Fruit fly (Drosophila melanogaster) whole organism, wandering third instar larva: ENCODE results near the gene CG7218.

Experiments
- CG32264 ChIP-seq: fragments of 200-800 bp; sonication (Bioruptor generic); optimal IDR thresholded peaks from 2 replicates; lab custom pipeline; 2016; ENCODE audit warnings: missing biosample characterization, missing genetic modification characterization
- CG9705 ChIP-seq: fragments of 200-800 bp; sonication (Bioruptor generic); optimal IDR thresholded peaks from 2 replicates; lab custom pipeline; 2018; ENCODE audit warnings: missing biosample characterization, mild to moderate bottlenecking, missing genetic modification characterization
- CrebA ChIP-seq: fragments of 200-800 bp; sonication (Bioruptor generic); optimal IDR thresholded peaks from 2 replicates; lab custom pipeline; 2016; ENCODE audit warnings: missing biosample characterization, mild to moderate bottlenecking, missing genetic modification characterization, borderline replicate concordance
- Dfd ChIP-seq: fragments of >200 bp; optimal IDR thresholded peaks from 2 replicates; lab custom pipeline; 2017; ENCODE audit warnings: missing biosample characterization, missing genetic modification characterization
- Dif ChIP-seq: fragments of 200-275, 200-300 bp; sonication (Bioruptor generic); optimal IDR thresholded peaks from 2 replicates; lab custom pipeline; 2018; ENCODE audit warnings: missing biosample characterization, missing genetic modification characterization; ENCODE audit not compliant: partially characterized antibody
- GATAd ChIP-seq: sonication (Bioruptor generic); optimal IDR thresholded peaks from 2 replicates; lab custom pipeline; 2016; ENCODE audit warnings: missing biosample characterization, missing genetic modification characterization
- HLH106 ChIP-seq: fragments of 200-800 bp; optimal IDR thresholded peaks from 3 replicates; lab custom pipeline; 2019; ENCODE audit warnings: missing biosample characterization, mild to moderate bottlenecking, missing genetic modification characterization, moderate library complexity
- Hr83 ChIP-seq: fragments of 200-300 bp; sonication (Bioruptor generic); optimal IDR thresholded peaks from 2 replicates; lab custom pipeline; 2016; ENCODE audit warnings: missing biosample characterization, mild to moderate bottlenecking, missing genetic modification characterization, moderate library complexity; ENCODE audit not compliant: poor library complexity, severe bottlenecking
- Jra ChIP-seq: sonication (Bioruptor generic); optimal IDR thresholded peaks from 2 replicates; lab custom pipeline; 2016; ENCODE audit warnings: missing biosample characterization, missing genetic modification characterization
- N ChIP-seq: fragments of >200 bp; optimal IDR thresholded peaks from 2 replicates; lab custom pipeline; 2018; ENCODE audit warnings: missing biosample characterization, missing external identifiers, missing genetic modification characterization
- OdsH ChIP-seq: fragments of 200-800 bp; sonication (Bioruptor generic); optimal IDR thresholded peaks from 2 replicates; lab custom pipeline; 2016; ENCODE audit warnings: missing biosample characterization, mild to moderate bottlenecking, missing genetic modification characterization
- Rel ChIP-seq, 2 experiments: fragments of 200-800 bp; sonication (Bioruptor generic) in 1 of 2; optimal IDR thresholded peaks; 2 replicates in 1 of 2; 3 replicates in 1 of 2; lab custom pipeline; 2016 to 2019; ENCODE audit warnings: mild to moderate bottlenecking in 2 of 2, missing biosample characterization in 2 of 2, missing genetic modification characterization in 2 of 2, moderate library complexity in 1 of 2
- Sp1 ChIP-seq: fragments of 200-800 bp; sonication (Bioruptor generic); optimal IDR thresholded peaks from 3 replicates; lab custom pipeline; 2019; ENCODE audit warnings: missing biosample characterization, mild to moderate bottlenecking, missing genetic modification characterization, moderate library complexity
- br ChIP-seq: fragments of 200-800 bp; sonication (Bioruptor generic); optimal IDR thresholded peaks from 2 replicates; lab custom pipeline; 2016; ENCODE audit warnings: missing biosample characterization, missing genetic modification characterization
- brk ChIP-seq: fragments of 200-800 bp; sonication (Bioruptor generic); optimal IDR thresholded peaks from 2 replicates; lab custom pipeline; 2016; ENCODE audit warnings: missing biosample characterization, mild to moderate bottlenecking, missing genetic modification characterization
- dl ChIP-seq, 2 experiments: fragments of 175-275, 200-275 bp in 1 of 2; fragments of 200-275 bp in 1 of 2; sonication (Bioruptor generic); optimal IDR thresholded peaks; lab custom pipeline; 2018; ENCODE audit warnings: mild to moderate bottlenecking in 2 of 2, missing biosample characterization in 2 of 2, missing genetic modification characterization in 2 of 2, moderate library complexity in 2 of 2; ENCODE audit not compliant: partially characterized antibody in 2 of 2, insufficient read depth in 1 of 2
- dmrt93B ChIP-seq: fragments of 200-800 bp; sonication (Bioruptor generic); optimal IDR thresholded peaks from 2 replicates; lab custom pipeline; 2018; ENCODE audit warnings: missing biosample characterization, mild to moderate bottlenecking, missing genetic modification characterization
- dsf ChIP-seq: sonication (Bioruptor generic); optimal IDR thresholded peaks from 2 replicates; lab custom pipeline; 2016; ENCODE audit warnings: missing biosample characterization, missing genetic modification characterization, borderline replicate concordance
- ey ChIP-seq: fragments of 200-800 bp; sonication (Bioruptor generic); optimal IDR thresholded peaks from 2 replicates; lab custom pipeline; 2016; ENCODE audit warnings: missing biosample characterization, missing genetic modification characterization
- foxo ChIP-seq, 2 experiments: fragments of 200-800 bp; sonication (Bioruptor generic); optimal IDR thresholded peaks; 2 replicates in 1 of 2; 3 replicates in 1 of 2; lab custom pipeline; 2016 to 2017; ENCODE audit warnings: missing biosample characterization in 2 of 2, missing genetic modification characterization in 2 of 2
- fru ChIP-seq: fragments of 200-800 bp; sonication (Bioruptor generic); optimal IDR thresholded peaks from 3 replicates; lab custom pipeline; 2016; ENCODE audit warnings: missing biosample characterization, mild to moderate bottlenecking, missing genetic modification characterization
- h ChIP-seq: fragments of 200-800 bp; sonication (Bioruptor generic); optimal IDR thresholded peaks from 3 replicates; lab custom pipeline; 2016; ENCODE audit warnings: missing biosample characterization, mild to moderate bottlenecking, missing genetic modification characterization
- jim ChIP-seq: fragments of 175-275, 200-325 bp; sonication (Bioruptor generic); optimal IDR thresholded peaks from 2 replicates; lab custom pipeline; 2016; ENCODE audit warnings: missing biosample characterization, mild to moderate bottlenecking, missing genetic modification characterization
- lola ChIP-seq: fragments of >200 bp; optimal IDR thresholded peaks from 2 replicates; lab custom pipeline; 2017; ENCODE audit warnings: missing biosample characterization, missing genetic modification characterization
- psq ChIP-seq: fragments of 200-800 bp; sonication (Bioruptor generic); optimal IDR thresholded peaks from 3 replicates; lab custom pipeline; 2017; ENCODE audit warnings: missing biosample characterization, mild to moderate bottlenecking, missing genetic modification characterization, moderate library complexity
- rgr ChIP-seq: fragments of 200-800 bp; sonication (Bioruptor generic); optimal IDR thresholded peaks from 3 replicates; lab custom pipeline; 2016; ENCODE audit warnings: missing biosample characterization, mild to moderate bottlenecking, missing genetic modification characterization
- sage ChIP-seq: fragments of 200-800 bp; sonication (Bioruptor generic); optimal IDR thresholded peaks from 2 replicates; lab custom pipeline; 2016; ENCODE audit warnings: missing biosample characterization, mild to moderate bottlenecking, missing genetic modification characterization
- sv ChIP-seq: fragments of 200-800 bp; sonication (Bioruptor generic); optimal IDR thresholded peaks from 3 replicates; lab custom pipeline; 2016; ENCODE audit warnings: missing biosample characterization, missing genetic modification characterization
- tai ChIP-seq: sonication (Bioruptor generic); optimal IDR thresholded peaks from 2 replicates; lab custom pipeline; 2016; ENCODE audit warnings: missing biosample characterization, missing genetic modification characterization
- usp ChIP-seq: fragments of >200 bp; optimal IDR thresholded peaks from 2 replicates; lab custom pipeline; 2017; ENCODE audit warnings: missing biosample characterization, missing genetic modification characterization
- woc ChIP-seq: sonication (Bioruptor generic); optimal IDR thresholded peaks from 2 replicates; lab custom pipeline; 2016; ENCODE audit warnings: missing biosample characterization, mild to moderate bottlenecking, missing genetic modification characterization

CG7218 gene

DNA sequence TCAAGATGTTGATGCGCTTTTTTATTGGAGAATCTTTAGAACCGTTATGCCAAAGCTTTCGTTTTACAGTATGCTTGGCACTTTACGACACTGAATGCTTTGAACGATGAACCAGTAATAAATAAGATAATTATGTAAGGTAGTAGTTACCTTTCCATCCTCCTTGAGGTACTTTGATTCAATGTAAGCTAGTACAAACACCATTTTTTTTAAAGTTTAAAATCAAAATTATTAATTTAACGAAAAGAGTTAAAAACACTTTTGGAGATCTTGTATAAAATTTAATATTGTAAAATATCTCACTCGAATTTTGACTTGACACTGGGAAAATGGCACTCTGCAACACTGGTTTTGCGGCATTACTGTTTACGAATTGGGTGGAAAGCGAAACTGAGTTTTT, 21.2 kb upstream of the CG7218 start, which contains the start of the genes Arp5 and CG7208:
TSS of gene Arp5 (plus strand) at position 114 of the 400 bp plus-strand sequence.
TSS of gene CG7208 (minus strand) at position 331 of the 400 bp plus-strand sequence.
- TF ChIP-seq psq (GFP tag; lab: Kevin White, UChicago) (peak; percentile 97), CG9705 (GFP tag; lab: Kevin White, UChicago) (peak; percentile 47), sv (GFP tag; lab: Kevin White, UChicago) (peak; percentile 57), br (GFP tag; lab: Kevin White, UChicago) (peak; percentile 56), Hr83 (peak; percentile 3), OdsH (GFP tag; lab: Kevin White, UChicago) (peak; percentile 76), CrebA (GFP tag; lab: Kevin White, UChicago) (no peak), woc (GFP tag; lab: Kevin White, UChicago) (no peak), rgr (GFP tag; lab: Kevin White, UChicago) (peak; percentile 81), dmrt93B (GFP tag; lab: Kevin White, UChicago) (no peak), ey (GFP tag; lab: Kevin White, UChicago) (peak; percentile 74), h (GFP tag; lab: Kevin White, UChicago) (peak; percentile 92), lola (no peak), fru (GFP tag; lab: Kevin White, UChicago) (peak; percentile 70), usp (GFP tag; lab: Kevin White, UChicago) (no peak), sage (GFP tag; lab: Kevin White, UChicago) (no peak), tai (no peak), foxo (GFP tag; optimal IDR thresholded peaks at IDR 0.05; lab: Kevin White, UChicago) (peak in 1 of 2 experiments; percentile 77), dsf (peak; percentile 50), HLH106 (tag; lab: Kevin White, UChicago) (peak; percentile 70), GATAd (peak; percentile 44), Dif (no peak), Jra (GFP tag; lab: Kevin White, UChicago) (peak; percentile 65), Rel (GFP tag; optimal IDR thresholded peaks at IDR 0.05; lab: Kevin White, UChicago) (no peak), Rel (tag; optimal IDR thresholded peaks at IDR 0.05; lab: Kevin White, UChicago) (peak; percentile 24), Sp1 (peak; percentile 65)

DNA sequence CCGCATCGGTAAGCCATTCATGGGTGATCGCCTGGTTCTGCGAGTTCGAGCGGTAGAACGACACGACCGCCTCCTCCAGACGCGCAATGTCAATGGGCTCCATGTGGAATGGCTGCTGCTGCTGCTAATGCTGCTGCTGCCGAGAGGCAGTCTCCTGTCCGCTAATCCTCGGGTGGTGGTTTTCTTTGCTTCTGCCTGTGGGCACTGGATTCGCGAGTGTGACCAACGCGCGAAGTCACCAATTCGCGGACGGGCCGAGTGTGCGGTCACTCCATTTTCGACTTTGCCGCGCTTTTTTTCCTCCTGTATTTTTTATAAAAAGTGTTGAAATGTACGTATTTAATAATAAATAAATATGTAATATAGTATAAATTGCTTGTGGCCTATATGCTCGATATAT, 19.0 kb upstream of the CG7218 start, which contains the start of gene cdm:
TSS of gene cdm (minus strand) at position 236 of the 400 bp plus-strand sequence.
- TF ChIP-seq br (GFP tag; lab: Kevin White, UChicago) (no peak), Dif (peak; percentile 12)

dm6 chr3R:18171983-18172967, 8.1 kb upstream of the CG7218 start:
- peak; percentile 73 for TF ChIP-seq HLH106 (tag; lab: Kevin White, UChicago)
- peak; percentile 82 for TF ChIP-seq fru (GFP tag; lab: Kevin White, UChicago)
- TF ChIP-seq N (GFP tag; lab: Kevin White, UChicago), result no peak
- TF ChIP-seq sv (GFP tag; lab: Kevin White, UChicago), result peak; percentile 93
- TF ChIP-seq br (GFP tag; lab: Kevin White, UChicago), result peak; percentile 68
- TF ChIP-seq lola, result no peak
- TF ChIP-seq Dfd (GFP tag; lab: Kevin White, UChicago), result no peak
- TF ChIP-seq foxo (GFP tag; optimal IDR thresholded peaks at IDR 0.05; lab: Kevin White, UChicago), result peak in 1 of 2 experiments; percentile 77
- TF ChIP-seq psq (GFP tag; lab: Kevin White, UChicago), result no peak
- peak; percentile 51 for TF ChIP-seq dmrt93B (GFP tag; lab: Kevin White, UChicago)
- TF ChIP-seq dl (GFP tag; optimal IDR thresholded peaks at IDR 0.05; lab: Kevin White, UChicago; ENCODE audit: insufficient read depth in 1 of 2, partially characterized antibody in 2 of 2), result no peak
- no peak for TF ChIP-seq brk (GFP tag; lab: Kevin White, UChicago)
- TF ChIP-seq OdsH (GFP tag; lab: Kevin White, UChicago), result peak; percentile 78
- peak; percentile 78 for TF ChIP-seq h (GFP tag; lab: Kevin White, UChicago)
- peak; percentile 7 for TF ChIP-seq CG32264 (GFP tag; lab: Kevin White, UChicago)
- peak; percentile 65 for TF ChIP-seq CG9705 (GFP tag; lab: Kevin White, UChicago)
- TF ChIP-seq sage (GFP tag; lab: Kevin White, UChicago), result no peak
- peak; percentile 50 for TF ChIP-seq woc (GFP tag; lab: Kevin White, UChicago)
- TF ChIP-seq jim (GFP tag; lab: Kevin White, UChicago), result no peak
- no peak for TF ChIP-seq Rel (GFP tag; optimal IDR thresholded peaks at IDR 0.05; lab: Kevin White, UChicago)
- TF ChIP-seq Rel (tag; optimal IDR thresholded peaks at IDR 0.05; lab: Kevin White, UChicago), result no peak
- TF ChIP-seq ey (GFP tag; lab: Kevin White, UChicago), result peak; percentile 78
- no peak for TF ChIP-seq usp (GFP tag; lab: Kevin White, UChicago)
- TF ChIP-seq tai, result no peak
- no peak for TF ChIP-seq rgr (GFP tag; lab: Kevin White, UChicago)
- TF ChIP-seq Hr83, result no peak
